Fruit fly (Drosophila melanogaster): ENCODE measurements around the gene CG9072.

CG9072 gene

dm6 chrX:15127880-15128644, 32.2 kb upstream of the CG9072 start:
- TF ChIP-seq CG12769 (tag; optimal IDR thresholded peaks at IDR 0.05) (no peak), Xrp1 (GFP tag; IDR thresholded peaks at IDR 0.05) (peak; percentile 29; the same call in 1 of the 2 replicates), lab (GFP tag; optimal IDR thresholded peaks at IDR 0.05) (peak; percentile 8), Med (GFP tag) (peak; percentile 77), dmrt99B (tag; optimal IDR thresholded peaks at IDR 0.05) (peak; percentile 32), Ada2b (GFP tag; IDR thresholded peaks at IDR 0.05) (0 out of 2 replicates have a peak, but pooled peaks have one; percentile 15), CG15269 (tag; optimal IDR thresholded peaks at IDR 0.05) (peak; percentile 22), CG3281 (GFP tag; optimal IDR thresholded peaks at IDR 0.05) (peak; percentile 11), salm (tag; optimal IDR thresholded peaks at IDR 0.05) (no peak), slou (GFP tag; optimal IDR thresholded peaks at IDR 0.05) (no peak), trem (tag; optimal IDR thresholded peaks at IDR 0.05) (no peak), gem (tag; optimal IDR thresholded peaks at IDR 0.05) (peak; percentile 44), CG11504 (tag; optimal IDR thresholded peaks at IDR 0.05) (peak; percentile 46), CG8281 (tag; optimal IDR thresholded peaks at IDR 0.05) (peak; percentile 98), CG13775 (GFP tag; optimal IDR thresholded peaks at IDR 0.05) (no peak), CG31441 (GFP tag; IDR thresholded peaks at IDR 0.05) (peak; percentile 23; the same call in 1 of the 2 replicates), sens (GFP tag) (peak; percentile 70), eve (GFP tag; optimal IDR thresholded peaks at IDR 0.05) (peak in 1 of 2 experiments; percentile 5), Meics (GFP tag; optimal IDR thresholded peaks at IDR 0.05) (peak; percentile 16), D19B (GFP tag; optimal IDR thresholded peaks at IDR 0.05) (no peak), pan (optimal IDR thresholded peaks at IDR 0.05) (no peak), pan (GFP tag; optimal IDR thresholded peaks at IDR 0.05 in 1 of 2, IDR thresholded peaks at IDR 0.05 in 1 of 2) (peak in 1 of 2 experiments; percentile 14), unc-4 (GFP tag; IDR thresholded peaks at IDR 0.05; ENCODE audit: partially characterized antibody) (no peak), CG12659 (GFP tag; optimal IDR thresholded peaks at IDR 0.05) (peak; percentile 3), CG13296 (GFP tag; optimal IDR thresholded peaks at IDR 0.05) (peak; percentile 15), CG13424 (tag; optimal IDR thresholded peaks at IDR 0.05) (peak; percentile 19), bsh (GFP tag; optimal IDR thresholded peaks at IDR 0.05) (peak in 1 of 2 experiments; percentile 9), row (GFP tag; IDR thresholded peaks at IDR 0.05) (0 out of 3 replicates have a peak, but pooled peaks have one; percentile 29), CG7839 (tag; optimal IDR thresholded peaks at IDR 0.05) (peak; percentile 32), PHDP (tag; optimal IDR thresholded peaks at IDR 0.05) (peak; percentile 9), CG2120 (GFP tag; optimal IDR thresholded peaks at IDR 0.05) (peak; percentile 10), Fer3 (tag; optimal IDR thresholded peaks at IDR 0.05) (no peak), CG2712 (tag; optimal IDR thresholded peaks at IDR 0.05) (peak; percentile 1), CG14050 (GFP tag; IDR thresholded peaks at IDR 0.05) (no peak), Sox100B (GFP tag; optimal IDR thresholded peaks at IDR 0.05) (peak; percentile 28), Ets65A (GFP tag) (peak; percentile 39), Dip3 (GFP tag; optimal IDR thresholded peaks at IDR 0.05) (no peak), sob (GFP tag; IDR thresholded peaks at IDR 0.05) (no peak), Ptx1 (GFP tag; IDR thresholded peaks at IDR 0.05) (peak; percentile 22; the same call in 1 of the 2 replicates), lov (optimal IDR thresholded peaks at IDR 0.05) (no peak), lov (GFP tag; IDR thresholded peaks at IDR 0.05) (no peak), dysf (GFP tag; IDR thresholded peaks at IDR 0.05) (0 out of 3 replicates have a peak, but pooled peaks have one; percentile 23), unpg (GFP tag; optimal IDR thresholded peaks at IDR 0.05) (peak; percentile 12), CG18476 (GFP tag; optimal IDR thresholded peaks at IDR 0.05) (no peak), CoRest (tag; optimal IDR thresholded peaks at IDR 0.05) (peak; percentile 14), tgo (GFP tag; IDR thresholded peaks at IDR 0.05) (peak; percentile 28; the same call in 1 of the 3 replicates), CG17361 (GFP tag; IDR thresholded peaks at IDR 0.05) (0 out of 3 replicates have a peak, but pooled peaks have one; percentile 17), dimm (GFP tag; IDR thresholded peaks at IDR 0.05) (no peak), CG2678 (tag; optimal IDR thresholded peaks at IDR 0.05) (peak; percentile 45)

All from whole organism, embryonic.